Worm (Caenorhabditis elegans) whole organism, L4 larva: ENCODE data around the gene C08A9.3.

Experiments
- F44E2.7 ChIP-seq: fragments of 200-800 bp; sonication (Bioruptor generic); IDR thresholded peaks from 2 replicates; pipeline ENCODE4 v2.1.2; 2022; ENCODE audit warnings: missing genetic modification characterization, missing compliant biosample characterization
- Y105C5A.15 ChIP-seq: fragments of 200-800 bp; sonication (Bioruptor generic); IDR thresholded peaks from 2 replicates; pipeline ENCODE4 v1.3.6; 2022; ENCODE audit warnings: missing genetic modification characterization, missing compliant biosample characterization
- ama-1 ChIP-seq: fragments of 150-350 bp; optimal IDR thresholded peaks from 2 replicates; lab custom pipeline; 2014; ENCODE audit warnings: inconsistent platforms, mixed read lengths
- dve-1 ChIP-seq: sonication (generic microtip); optimal IDR thresholded peaks from 2 replicates; lab custom pipeline; 2017; ENCODE audit warnings: antibody characterized with exemption, mild to moderate bottlenecking, missing genetic modification characterization, missing compliant biosample characterization; ENCODE audit not compliant: insufficient read depth
- egl-27 ChIP-seq: sonication (generic microtip); optimal IDR thresholded peaks from 3 replicates; lab custom pipeline; 2017; ENCODE audit warnings: missing biosample characterization, missing genetic modification reagents, missing genetic modification characterization
- fos-1 ChIP-seq: fragments of 150-350 bp; optimal IDR thresholded peaks from 2 replicates; lab custom pipeline; 2014; ENCODE audit warnings: missing biosample characterization, missing genetic modification characterization
- mdl-1 ChIP-seq, 2 experiments: fragments of 150-350 bp in 1 of 2; sonication (generic microtip) in 1 of 2; optimal IDR thresholded peaks; 2 replicates each; lab custom pipeline; 2014 to 2017; ENCODE audit warnings: missing biosample characterization in 2 of 2, missing genetic modification characterization in 2 of 2
- mxl-3 ChIP-seq: fragments of 200-800 bp; sonication (Bioruptor generic); optimal IDR thresholded peaks from 2 replicates; lab custom pipeline; 2018; ENCODE audit warnings: mild to moderate bottlenecking, missing genetic modification characterization, missing compliant biosample characterization
- nhr-237 ChIP-seq: sonication (generic microtip); optimal IDR thresholded peaks from 2 replicates; lab custom pipeline; 2017; ENCODE audit warnings: missing biosample characterization, missing genetic modification characterization
- rbr-2 ChIP-seq: sonication (generic microtip); optimal IDR thresholded peaks from 2 replicates; lab custom pipeline; 2016; ENCODE audit warnings: missing genotype, missing genetic modification characterization, missing compliant biosample characterization
- saeg-2 ChIP-seq: fragments of 200-800 bp; sonication (Bioruptor generic); IDR thresholded peaks from 2 replicates; pipeline ENCODE4 v1.3.6; 2022; ENCODE audit warnings: missing genetic modification reagents, missing genetic modification characterization, missing compliant biosample characterization
- unc-130 ChIP-seq: sonication (generic microtip); optimal IDR thresholded peaks from 2 replicates; lab custom pipeline; 2016; ENCODE audit warnings: missing genetic modification reagents, missing genetic modification characterization, missing compliant biosample characterization
- ztf-11 ChIP-seq: fragments of 150-350 bp; optimal IDR thresholded peaks from 2 replicates; lab custom pipeline; 2014; ENCODE audit warnings: missing biosample characterization, missing genetic modification characterization

ce11 chrX:17093199-17093598 is at the start of gene C08A9.3:
- TF ChIP-seq dve-1 (tag; lab: Kevin White, UChicago) (no peak), nhr-237 (tag; lab: Kevin White, UChicago) (no peak), unc-130 (GFP tag; lab: Kevin White, UChicago) (no peak), rbr-2 (tag; lab: Kevin White, UChicago) (no peak), F44E2.7 (GFP tag; lab: Robert Waterston, UW) (no peak), mdl-1 (tag; optimal IDR thresholded peaks at IDR 0.05; lab: Kevin White, UChicago) (no peak), ztf-11 (tag; lab: Kevin White, UChicago) (no peak), fos-1 (tag; lab: Kevin White, UChicago) (no peak), saeg-2 (no peak), mxl-3 (GFP tag; lab: Kevin White, UChicago) (no peak), egl-27 (tag; lab: Kevin White, UChicago) (no peak), Y105C5A.15 (GFP tag; lab: Robert Waterston, UW) (no peak), ama-1 (lab: Kevin White, UChicago) (no peak)
